Fruit fly (Drosophila melanogaster) whole organism, embryonic: ENCODE results near the gene Cyp4ac2.

Experiments used
- Aef1 ChIP-seq: fragments of 200-800 bp; sonication (Bioruptor generic); IDR thresholded peaks from 3 replicates; pipeline ENCODE4 v1.3.6; 2022; ENCODE audit warnings: missing biosample characterization, missing genetic modification characterization
- C15 ChIP-seq: fragments of 200-800 bp; sonication (Bioruptor generic); IDR thresholded peaks from 3 replicates; pipeline ENCODE4 v1.3.6; 2022; ENCODE audit warnings: missing biosample characterization, missing genetic modification characterization
- CG12744 ChIP-seq: fragments of 200-800 bp; sonication (Bioruptor generic); optimal IDR thresholded peaks from 2 replicates; lab custom pipeline; 2016; ENCODE audit warnings: missing biosample characterization, missing genetic modification characterization
- CG13775 ChIP-seq: fragments of 200-800 bp; sonication (Bioruptor generic); optimal IDR thresholded peaks from 3 replicates; lab custom pipeline; 2017; ENCODE audit warnings: missing biosample characterization, mild to moderate bottlenecking, missing genetic modification characterization
- CG7271 ChIP-seq: fragments of 200-800 bp; sonication (Bioruptor generic); optimal IDR thresholded peaks from 2 replicates; lab custom pipeline; 2018; ENCODE audit warnings: missing biosample characterization, mild to moderate bottlenecking, missing genetic modification characterization, moderate library complexity
- Dad ChIP-seq: fragments of 200-800 bp; sonication (Bioruptor generic); optimal IDR thresholded peaks from 3 replicates; lab custom pipeline; 2016; ENCODE audit warnings: missing biosample characterization, missing genetic modification characterization
- Gsc ChIP-seq: fragments of 200-800 bp; sonication (Bioruptor generic); IDR thresholded peaks from 2 replicates; pipeline ENCODE4 v1.3.6; 2022; ENCODE audit warnings: missing biosample characterization, missing genetic modification characterization
- HLH4C ChIP-seq: fragments of 200-800 bp; sonication (Bioruptor generic); IDR thresholded peaks from 3 replicates; pipeline ENCODE4 v1.3.6; 2022; ENCODE audit warnings: missing biosample characterization, missing genetic modification characterization; ENCODE audit not compliant: partially characterized antibody
- Mrtf ChIP-seq: fragments of 200-800 bp; sonication (Bioruptor generic); IDR thresholded peaks from 3 replicates; pipeline ENCODE4 v1.3.6; 2022; ENCODE audit warnings: missing biosample characterization, missing genetic modification characterization
- Oli ChIP-seq: fragments of 200-800 bp; sonication (Bioruptor generic); optimal IDR thresholded peaks from 2 replicates; lab custom pipeline; 2018; ENCODE audit warnings: missing biosample characterization, mild to moderate bottlenecking, missing genetic modification characterization, moderate library complexity
- PHDP ChIP-seq: fragments of 200-800 bp; sonication (Bioruptor generic); optimal IDR thresholded peaks from 3 replicates; lab custom pipeline; 2018; ENCODE audit warnings: missing biosample characterization, mild to moderate bottlenecking, missing genetic modification characterization, moderate library complexity
- Poxn ChIP-seq: fragments of 200-800 bp; sonication (Bioruptor generic); IDR thresholded peaks from 2 replicates; pipeline ENCODE4 v1.3.6; 2022; ENCODE audit warnings: missing biosample characterization, missing genetic modification characterization
- gsb ChIP-seq: fragments of 200-800 bp; sonication (Bioruptor generic); IDR thresholded peaks from 2 replicates; pipeline ENCODE4 v1.3.6; 2022; ENCODE audit warnings: missing biosample characterization, missing genetic modification characterization
- ken ChIP-seq: fragments of 200-800 bp; sonication (Bioruptor generic); IDR thresholded peaks from 3 replicates; pipeline ENCODE4 v1.3.6; 2022; ENCODE audit warnings: missing biosample characterization, missing genetic modification characterization

DNA sequence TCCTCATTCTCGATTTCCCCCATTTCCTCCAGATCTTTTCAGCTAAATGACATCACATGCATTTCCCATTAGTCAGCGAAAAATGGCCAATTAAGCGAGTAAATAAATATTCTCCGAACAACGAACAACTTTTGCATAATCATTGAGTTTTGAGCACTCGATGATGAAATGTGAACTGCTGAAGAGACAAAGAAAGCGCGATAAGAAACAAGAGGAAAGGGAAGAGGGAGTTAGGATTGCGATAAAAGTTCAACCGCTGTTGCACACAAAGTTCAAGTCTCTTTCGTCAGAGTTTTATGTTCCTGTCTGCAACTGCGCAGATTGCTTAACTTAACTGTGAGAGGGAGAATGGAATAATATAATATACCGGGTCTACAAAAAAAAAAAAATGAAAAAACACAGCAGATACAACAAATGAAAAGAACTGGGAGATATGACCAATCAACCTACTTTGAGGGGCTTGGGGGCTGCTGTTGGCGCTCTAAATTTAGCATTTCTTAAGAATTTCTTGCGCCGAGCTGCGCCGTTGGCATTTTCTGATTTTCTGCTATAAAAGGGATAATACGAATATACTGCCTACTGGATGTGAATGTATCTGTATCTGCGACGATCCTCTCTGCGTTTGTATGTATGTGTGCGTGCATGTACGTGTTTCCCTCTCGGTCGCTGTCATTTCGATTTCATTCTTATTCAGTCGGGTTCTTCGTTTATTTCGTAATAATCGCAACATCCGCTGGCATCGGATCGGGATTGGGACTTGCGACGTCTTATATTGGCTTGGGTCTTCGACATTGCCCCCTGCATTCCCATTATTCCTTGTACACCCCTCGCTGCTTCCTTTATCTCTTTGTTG is 28.4 kb downstream of the Cyp4ac2 start:
- TF ChIP-seq HLH4C (GFP tag; lab: Robert Waterston, UW) (no peak), PHDP (tag; lab: Kevin White, UChicago) (no peak), CG12744 (no peak), ken (GFP tag; lab: Robert Waterston, UW) (no peak), Oli (tag; lab: Kevin White, UChicago) (no peak), CG13775 (GFP tag; lab: Kevin White, UChicago) (no peak), gsb (GFP tag; lab: Robert Waterston, UW) (no peak), Mrtf (no peak), Gsc (GFP tag; lab: Robert Waterston, UW) (no peak), Poxn (GFP tag; lab: Robert Waterston, UW) (no peak), Dad (no peak), Aef1 (no peak), C15 (no peak), CG7271 (tag; lab: Kevin White, UChicago) (no peak)
